Worm (Caenorhabditis elegans) whole organism, L3 larva: ENCODE measurements around the gene Y39B6A.27.

Experiments
- R02D3.7 ChIP-seq: fragments of 150-350 bp; optimal IDR thresholded peaks from 2 replicates; lab custom pipeline; 2014; ENCODE audit warnings: missing biosample characterization, missing genetic modification characterization
- ZK546.5 ChIP-seq: sonication (generic microtip); optimal IDR thresholded peaks from 2 replicates; lab custom pipeline; 2017; ENCODE audit warnings: missing biosample characterization, missing genetic modification characterization
- aly-2 ChIP-seq: fragments of 150-350 bp; optimal IDR thresholded peaks from 2 replicates; lab custom pipeline; 2014; ENCODE audit warnings: missing biosample characterization, missing genetic modification characterization
- ama-1 ChIP-seq: fragments of 150-350 bp; optimal IDR thresholded peaks from 2 replicates; lab custom pipeline; 2018
- ceh-16 ChIP-seq: sonication (generic microtip); optimal IDR thresholded peaks from 2 replicates; lab custom pipeline; 2017; ENCODE audit warnings: missing biosample characterization, missing genetic modification characterization
- ceh-28 ChIP-seq: fragments of 150-350 bp; optimal IDR thresholded peaks from 2 replicates; lab custom pipeline; 2014; ENCODE audit warnings: missing biosample characterization, missing genetic modification reagents, missing genetic modification characterization
- ceh-82 ChIP-seq: fragments of 150-350 bp; optimal IDR thresholded peaks from 2 replicates; lab custom pipeline; 2014; ENCODE audit warnings: missing biosample characterization, missing genetic modification characterization
- daf-12 ChIP-seq: fragments of 150-350 bp; optimal IDR thresholded peaks from 2 replicates; lab custom pipeline; 2014; ENCODE audit warnings: missing biosample characterization, missing genetic modification reagents, missing genetic modification characterization
- egl-27 ChIP-seq: sonication (generic microtip); optimal IDR thresholded peaks from 4 replicates; lab custom pipeline; 2017; ENCODE audit warnings: missing biosample characterization, missing genetic modification reagents, missing genetic modification characterization
- egl-5 ChIP-seq: fragments of 150-350 bp; optimal IDR thresholded peaks from 2 replicates; lab custom pipeline; 2017; ENCODE audit warnings: missing biosample characterization, missing genetic modification reagents, missing genetic modification characterization, inconsistent platforms
- elt-3 ChIP-seq, 3 experiments: fragments of 150-350 bp in 1 of 3; sonication (generic microtip) in 2 of 3; optimal IDR thresholded peaks; 2 replicates in 2 of 3; 4 replicates in 1 of 3; lab custom pipeline; 2014 to 2017; ENCODE audit warnings: missing biosample characterization in 3 of 3, missing genetic modification characterization in 3 of 3
- fkh-2 ChIP-seq: fragments of 150-350 bp; optimal IDR thresholded peaks from 2 replicates; lab custom pipeline; 2014; ENCODE audit warnings: missing biosample characterization, missing genetic modification reagents, missing genetic modification characterization
- fos-1 ChIP-seq: fragments of 150-350 bp; optimal IDR thresholded peaks from 2 replicates; lab custom pipeline; 2014; ENCODE audit warnings: missing biosample characterization, missing genetic modification characterization
- lin-15B ChIP-seq: fragments of 150-350 bp; optimal IDR thresholded peaks from 2 replicates; lab custom pipeline; 2014; ENCODE audit warnings: missing biosample characterization, missing genetic modification characterization
- lin-39 ChIP-seq: fragments of 150-350 bp; optimal IDR thresholded peaks from 2 replicates; lab custom pipeline; 2018; ENCODE audit warnings: missing biosample characterization, missing genetic modification reagents, missing genetic modification characterization
- lsy-12 ChIP-seq: sonication (generic microtip); optimal IDR thresholded peaks from 2 replicates; lab custom pipeline; 2016; ENCODE audit warnings: mild to moderate bottlenecking, missing genetic modification characterization, missing compliant biosample characterization
- nfya-1 ChIP-seq: sonication (generic microtip); optimal IDR thresholded peaks from 2 replicates; lab custom pipeline; 2017; ENCODE audit warnings: missing genetic modification characterization, mild to moderate bottlenecking, missing compliant biosample characterization, antibody characterized with exemption, moderate library complexity; ENCODE audit not compliant: insufficient read depth
- nhr-12 ChIP-seq: fragments of 150-350 bp; optimal IDR thresholded peaks from 2 replicates; lab custom pipeline; 2014; ENCODE audit warnings: missing biosample characterization, missing genetic modification characterization
- nhr-23 ChIP-seq: fragments of 150-350 bp; optimal IDR thresholded peaks from 2 replicates; lab custom pipeline; 2014; ENCODE audit warnings: missing biosample characterization, missing genetic modification reagents, missing genetic modification characterization
- nhr-237 ChIP-seq: fragments of 150-350 bp; optimal IDR thresholded peaks from 2 replicates; lab custom pipeline; 2014; ENCODE audit warnings: missing biosample characterization, missing genetic modification characterization
- nhr-43 ChIP-seq: sonication (generic microtip); optimal IDR thresholded peaks from 2 replicates; lab custom pipeline; 2016; ENCODE audit warnings: mild to moderate bottlenecking, missing genetic modification characterization, missing compliant biosample characterization; ENCODE audit not compliant: poor library complexity, severe bottlenecking
- nhr-76 ChIP-seq: fragments of 150-350 bp; sonication (generic microtip); optimal IDR thresholded peaks from 5 replicates; lab custom pipeline; 2014; ENCODE audit warnings: missing biosample characterization, missing genetic modification characterization
- pha-4 ChIP-seq: fragments of 150-350 bp; optimal IDR thresholded peaks from 2 replicates; lab custom pipeline; 2014; ENCODE audit warnings: missing biosample characterization, missing genetic modification reagents, missing genetic modification characterization
- pqm-1 ChIP-seq: fragments of 150-350 bp; optimal IDR thresholded peaks from 2 replicates; lab custom pipeline; 2017; ENCODE audit warnings: missing biosample characterization, missing genetic modification characterization, inconsistent platforms
- sea-2 ChIP-seq: fragments of 150-350 bp; sonication (generic microtip); optimal IDR thresholded peaks from 4 replicates; lab custom pipeline; 2014; ENCODE audit warnings: missing biosample characterization, missing genetic modification reagents, missing genetic modification characterization
- skn-1 ChIP-seq: fragments of 150-350 bp; optimal IDR thresholded peaks from 2 replicates; lab custom pipeline; 2014; ENCODE audit warnings: missing biosample characterization, missing genetic modification characterization
- tbx-2 ChIP-seq: sonication (generic microtip); optimal IDR thresholded peaks from 2 replicates; lab custom pipeline; 2016; ENCODE audit warnings: mild to moderate bottlenecking, missing genetic modification characterization, missing compliant biosample characterization
- unc-62 ChIP-seq: fragments of 150-350 bp; sonication (generic microtip); optimal IDR thresholded peaks from 4 replicates; lab custom pipeline; 2014; ENCODE audit warnings: missing biosample characterization, missing genetic modification reagents, missing genetic modification characterization
- zag-1 ChIP-seq: fragments of 150-350 bp; optimal IDR thresholded peaks from 2 replicates; lab custom pipeline; 2014; ENCODE audit warnings: missing biosample characterization, missing genetic modification characterization
- ztf-11 ChIP-seq: fragments of 150-350 bp; optimal IDR thresholded peaks from 2 replicates; lab custom pipeline; 2014; ENCODE audit warnings: missing biosample characterization, missing genetic modification characterization

Y39B6A.27 gene

ce11 chrV:18990238-18990901 lies 41.2 kb upstream of the Y39B6A.27 start, which contains the start of the genes reps-1 and Y39B6A.37 (continued):
- no peak for TF ChIP-seq nhr-237 (tag; lab: Kevin White, UChicago)
- no peak for TF ChIP-seq ZK546.5 (tag; lab: Kevin White, UChicago)
- TF ChIP-seq lin-39 (tag; lab: Kevin White, UChicago), result peak; percentile 49
- TF ChIP-seq egl-5 (tag; lab: Kevin White, UChicago), result peak; percentile 28
- no peak for TF ChIP-seq fkh-2 (tag; lab: Kevin White, UChicago)
- TF ChIP-seq nhr-43 (tag; lab: Kevin White, UChicago), result peak; percentile 38

ce11 chrV:18990958-18991357 lies 40.6 kb upstream of the Y39B6A.27 start:
- TF ChIP-seq fkh-2 (tag; lab: Kevin White, UChicago) (no peak), lin-15B (tag; lab: Kevin White, UChicago) (no peak), nhr-76 (tag; lab: Kevin White, UChicago) (no peak), fos-1 (tag; lab: Kevin White, UChicago) (no peak), R02D3.7 (tag; lab: Kevin White, UChicago) (no peak), aly-2 (tag; lab: Kevin White, UChicago) (no peak), skn-1 (tag; lab: Kevin White, UChicago) (no peak), ztf-11 (no peak), egl-27 (tag; lab: Kevin White, UChicago) (no peak), ceh-82 (tag; lab: Kevin White, UChicago) (no peak), nhr-12 (tag; lab: Kevin White, UChicago) (no peak), nhr-23 (tag; lab: Kevin White, UChicago) (no peak), nhr-237 (tag; lab: Kevin White, UChicago) (no peak), ceh-16 (tag; lab: Kevin White, UChicago) (no peak)

- no peak for TF ChIP-seq ceh-82 (tag; lab: Kevin White, UChicago)
- TF ChIP-seq pha-4, result no peak
- TF ChIP-seq nhr-76 (tag; lab: Kevin White, UChicago), result no peak
- TF ChIP-seq ama-1 (lab: Kevin White, UChicago), result no peak
- TF ChIP-seq nfya-1 (tag; lab: Kevin White, UChicago), result no peak
- no peak for TF ChIP-seq lsy-12 (tag; lab: Kevin White, UChicago)
- no peak for TF ChIP-seq nhr-237 (tag; lab: Kevin White, UChicago)
- TF ChIP-seq tbx-2 (tag; lab: Kevin White, UChicago), result no peak
- TF ChIP-seq daf-12 (tag; lab: Kevin White, UChicago), result no peak
- no peak for TF ChIP-seq ceh-28
- TF ChIP-seq lin-39 (tag; lab: Kevin White, UChicago), result no peak
- no peak for TF ChIP-seq sea-2 (GFP tag; lab: Kevin White, UChicago)
- no peak for TF ChIP-seq nhr-43 (tag; lab: Kevin White, UChicago)
- TF ChIP-seq ceh-16 (tag; lab: Kevin White, UChicago), result no peak
- TF ChIP-seq nhr-12 (tag; lab: Kevin White, UChicago), result no peak
- no peak for TF ChIP-seq R02D3.7 (tag; lab: Kevin White, UChicago)
- TF ChIP-seq pqm-1 (tag; lab: Kevin White, UChicago), result no peak
Measured at ce11 chrV:18993017-18993416, 38.5 kb upstream of the Y39B6A.27 start.

- TF ChIP-seq zag-1 (tag; lab: Kevin White, UChicago), result no peak
- TF ChIP-seq ceh-28, result peak; percentile 94
- TF ChIP-seq elt-3 (tag; optimal IDR thresholded peaks at IDR 0.05; lab: Kevin White, UChicago), result no peak
Measured at ce11 chrV:18993535-18993990, 38.0 kb upstream of the Y39B6A.27 start, which contains the start of gene gtf-2F2. TSS of gene gtf-2F2 (plus strand) at chrV:18993940.

ce11 chrV:18998045-18998444 lies 33.5 kb upstream of the Y39B6A.27 start, which contains the start of gene tgt-2:
TSS of gene tgt-2 (plus strand) at chrV:18998345.
- TF ChIP-seq aly-2 (tag; lab: Kevin White, UChicago), result no peak
- no peak for TF ChIP-seq unc-62
- no peak for TF ChIP-seq nhr-43 (tag; lab: Kevin White, UChicago)
